Worm (Caenorhabditis elegans) whole organism, L4 larva: ENCODE data around the gene madf-11.
A peak's percentile ranks its signal among the peaks of the same experiment; 100 is the strongest.

Experiments used
- ZK546.5 ChIP-seq, 2 experiments: sonication (generic microtip); optimal IDR thresholded peaks; 2 replicates each; lab custom pipeline; 2017; ENCODE audit warnings: missing biosample characterization in 2 of 2, missing genetic modification characterization in 2 of 2
- aha-1 ChIP-seq: fragments of 150-350 bp; peaks from one replicate; lab custom pipeline; 2014; ENCODE audit warnings: missing biosample characterization, missing genetic modification characterization
- ama-1 ChIP-seq: fragments of 150-350 bp; optimal IDR thresholded peaks from 2 replicates; lab custom pipeline; 2014; ENCODE audit warnings: inconsistent platforms, mixed read lengths
- ceh-82 ChIP-seq: sonication (generic microtip); optimal IDR thresholded peaks from 2 replicates; lab custom pipeline; 2017; ENCODE audit warnings: missing biosample characterization, missing genetic modification characterization
- daf-19 ChIP-seq: fragments of 200-800 bp; sonication (Bioruptor generic); conservative IDR thresholded peaks from 2 replicates; pipeline ENCODE4 v1.3.6; 2022; ENCODE audit warnings: missing genetic modification characterization, missing compliant biosample characterization
- egl-27 ChIP-seq: sonication (generic microtip); optimal IDR thresholded peaks from 3 replicates; lab custom pipeline; 2017; ENCODE audit warnings: missing biosample characterization, missing genetic modification reagents, missing genetic modification characterization
- gei-8 ChIP-seq: fragments of 200-800 bp; sonication (Bioruptor generic); optimal IDR thresholded peaks from 2 replicates; lab custom pipeline; 2018; ENCODE audit warnings: mild to moderate bottlenecking, missing genetic modification characterization, missing compliant biosample characterization
- mep-1 ChIP-seq: fragments of 150-350 bp; sonication (generic microtip); optimal IDR thresholded peaks from 3 replicates; lab custom pipeline; 2014; ENCODE audit warnings: missing biosample characterization, missing genetic modification characterization
- nhr-11 ChIP-seq: fragments of 150-350 bp; optimal IDR thresholded peaks from 2 replicates; lab custom pipeline; 2014; ENCODE audit warnings: missing biosample characterization, missing genetic modification characterization
- snpc-4 ChIP-seq: fragments of 150-350 bp; optimal IDR thresholded peaks from 2 replicates; lab custom pipeline; 2014; ENCODE audit warnings: missing biosample characterization, missing genetic modification characterization
- tra-1 ChIP-seq: fragments of 200-800 bp; sonication (Bioruptor generic); IDR thresholded peaks from 2 replicates; pipeline ENCODE4 v1.3.6; 2022; ENCODE audit warnings: missing genetic modification reagents, missing genetic modification characterization, missing compliant biosample characterization
- unc-62 ChIP-seq, 3 experiments: fragments of 150-350 bp in 1 of 3; sonication (generic microtip); optimal IDR thresholded peaks in 2 of 3; peaks in 1 of 3; 1 replicate in 1 of 3; 2 replicates in 2 of 3; lab custom pipeline; 2014 to 2017; ENCODE audit warnings: missing biosample characterization in 3 of 3, missing genetic modification characterization in 3 of 3, missing genetic modification reagents in 3 of 3, missing genotype in 1 of 3
- zfp-2 ChIP-seq: sonication (generic microtip); optimal IDR thresholded peaks from 2 replicates; lab custom pipeline; 2016; ENCODE audit warnings: mild to moderate bottlenecking, missing genetic modification characterization, missing compliant biosample characterization

ce11 chrIII:5581049-5581448 is 22.2 kb downstream of the madf-11 start, which contains the start of gene F56D2.5:
- TF ChIP-seq mep-1 (tag; lab: Kevin White, UChicago) (no peak), nhr-11 (tag; lab: Kevin White, UChicago) (no peak), tra-1 (GFP tag; lab: Robert Waterston, UW) (no peak), ama-1 (lab: Kevin White, UChicago) (no peak), unc-62 (GFP tag; optimal IDR thresholded peaks at IDR 0.05 in 1 of 2; lab: Kevin White, UChicago) (peak in 1 of 2 experiments; percentile 29), unc-62 (tag; optimal IDR thresholded peaks at IDR 0.05; lab: Kevin White, UChicago) (no peak), ZK546.5 (tag; optimal IDR thresholded peaks at IDR 0.05; lab: Kevin White, UChicago) (no peak), egl-27 (no peak), snpc-4 (tag; lab: Kevin White, UChicago) (no peak), aha-1 (tag; lab: Kevin White, UChicago) (no peak), ceh-82 (tag; lab: Kevin White, UChicago) (no peak), daf-19 (GFP tag; lab: Robert Waterston, UW) (no peak), gei-8 (GFP tag; lab: Kevin White, UChicago) (no peak), zfp-2 (tag; lab: Kevin White, UChicago) (no peak)
